Fruit fly (Drosophila melanogaster) whole organism, embryonic: Measurements from ENCODE around the gene Aatf.

Experiments used
- Ada2b ChIP-seq: fragments of 200-800 bp; sonication (Bioruptor generic); IDR thresholded peaks from 2 replicates; pipeline ENCODE4 v1.3.6; 2022; ENCODE audit warnings: missing biosample characterization, missing genetic modification characterization
- BEAF-32 ChIP-seq: fragments of 200-800 bp; sonication (Bioruptor generic); optimal IDR thresholded peaks from 3 replicates; lab custom pipeline; 2017; ENCODE audit warnings: missing biosample characterization, missing genetic modification characterization, mild to moderate bottlenecking, moderate library complexity, missing genetic modification reagents
- CG10147 ChIP-seq: fragments of 200-800 bp; sonication (Bioruptor generic); optimal IDR thresholded peaks from 2 replicates; lab custom pipeline; 2019; ENCODE audit warnings: missing biosample characterization, mild to moderate bottlenecking, missing genetic modification characterization, moderate library complexity
- CG10654 ChIP-seq: fragments of 200-800 bp; sonication (Bioruptor generic); optimal IDR thresholded peaks from 2 replicates; lab custom pipeline; 2016; ENCODE audit warnings: missing biosample characterization, missing genetic modification characterization
- CG10979 ChIP-seq: fragments of 200-800 bp; sonication (Bioruptor generic); optimal IDR thresholded peaks from 2 replicates; lab custom pipeline; 2018; ENCODE audit warnings: missing biosample characterization, mild to moderate bottlenecking, missing genetic modification characterization, moderate library complexity
- CG11093 ChIP-seq: fragments of 200-800 bp; sonication (Bioruptor generic); IDR thresholded peaks from 3 replicates; pipeline ENCODE4 v1.3.6; 2022; ENCODE audit warnings: missing biosample characterization, missing genetic modification characterization
- CG1233 ChIP-seq: fragments of 200-800 bp; sonication (Bioruptor generic); optimal IDR thresholded peaks from 4 replicates; lab custom pipeline; 2018; ENCODE audit warnings: missing biosample characterization, mild to moderate bottlenecking, missing genetic modification characterization
- CG12769 ChIP-seq: fragments of 200-800 bp; sonication (Bioruptor generic); optimal IDR thresholded peaks from 2 replicates; lab custom pipeline; 2019; ENCODE audit warnings: missing biosample characterization, mild to moderate bottlenecking, missing genetic modification characterization, moderate library complexity
- CG15514 ChIP-seq: fragments of 200-800 bp; sonication (Bioruptor generic); optimal IDR thresholded peaks from 3 replicates; lab custom pipeline; 2017; ENCODE audit warnings: missing biosample characterization, missing genetic modification characterization, mild to moderate bottlenecking, moderate library complexity, missing genetic modification reagents
- CG15601 ChIP-seq: fragments of 200-800 bp; sonication (Bioruptor generic); optimal IDR thresholded peaks from 3 replicates; lab custom pipeline; 2019; ENCODE audit warnings: missing biosample characterization, mild to moderate bottlenecking, missing genetic modification characterization, moderate library complexity
- CG1603 ChIP-seq: fragments of 200-800 bp; sonication (Bioruptor generic); optimal IDR thresholded peaks from 2 replicates; lab custom pipeline; 2019; ENCODE audit warnings: missing biosample characterization, mild to moderate bottlenecking, missing genetic modification characterization, moderate library complexity
- CG17361 ChIP-seq: fragments of 200-800 bp; sonication (Bioruptor generic); IDR thresholded peaks from 3 replicates; pipeline ENCODE4 v1.3.6; 2022; ENCODE audit warnings: missing biosample characterization, missing genetic modification characterization
- CG17568 ChIP-seq: fragments of 200-800 bp; sonication (Bioruptor generic); optimal IDR thresholded peaks from 2 replicates; lab custom pipeline; 2018; ENCODE audit warnings: missing biosample characterization, mild to moderate bottlenecking, missing genetic modification characterization, moderate library complexity
- CG17829 ChIP-seq: fragments of 200-800 bp; optimal IDR thresholded peaks from 2 replicates; lab custom pipeline; 2019; ENCODE audit warnings: missing biosample characterization, mild to moderate bottlenecking, missing genetic modification characterization, moderate library complexity
- CG17912 ChIP-seq: fragments of 200-800 bp; sonication (Bioruptor generic); optimal IDR thresholded peaks from 2 replicates; lab custom pipeline; 2018; ENCODE audit warnings: missing biosample characterization, mild to moderate bottlenecking, missing genetic modification characterization
- CG3065 ChIP-seq: fragments of 200-800 bp; sonication (Bioruptor generic); optimal IDR thresholded peaks from 2 replicates; lab custom pipeline; 2016; ENCODE audit warnings: missing biosample characterization, missing genetic modification characterization
- CG34422 ChIP-seq: fragments of 200-800 bp; sonication (Bioruptor generic); IDR thresholded peaks from 3 replicates; pipeline ENCODE4 v1.3.6; 2022; ENCODE audit warnings: missing biosample characterization, missing genetic modification characterization
- CG3838 ChIP-seq: fragments of 200-800 bp; sonication (Bioruptor generic); optimal IDR thresholded peaks from 3 replicates; lab custom pipeline; 2016; ENCODE audit warnings: missing biosample characterization, missing genetic modification characterization
- CG4707 ChIP-seq: fragments of 200-800 bp; sonication (Bioruptor generic); optimal IDR thresholded peaks from 2 replicates; lab custom pipeline; 2018; ENCODE audit warnings: missing biosample characterization, mild to moderate bottlenecking, missing genetic modification characterization, moderate library complexity
- CG7786 ChIP-seq: fragments of 200-800 bp; sonication (Bioruptor generic); optimal IDR thresholded peaks from 2 replicates; lab custom pipeline; 2016; ENCODE audit warnings: missing biosample characterization, missing genetic modification characterization
- CG9797 ChIP-seq: fragments of 200-800 bp; sonication (Bioruptor generic); optimal IDR thresholded peaks from 3 replicates; lab custom pipeline; 2018; ENCODE audit warnings: missing biosample characterization, mild to moderate bottlenecking, missing genetic modification characterization
- D ChIP-seq, 2 experiments: fragments of 200-800 bp in 1 of 2; fragments of >200 bp in 1 of 2; sonication (Bioruptor generic) in 1 of 2; optimal IDR thresholded peaks; 2 replicates in 1 of 2; 3 replicates in 1 of 2; lab custom pipeline; 2017; ENCODE audit warnings: mild to moderate bottlenecking in 1 of 2, missing biosample characterization in 1 of 2, missing genetic modification characterization in 1 of 2, missing genetic modification reagents in 1 of 2
- Dbx ChIP-seq: fragments of 200-800 bp; sonication (Bioruptor generic); IDR thresholded peaks from 3 replicates; pipeline ENCODE4 v1.3.6; 2022; ENCODE audit warnings: missing biosample characterization, missing genetic modification characterization
- Dip2 ChIP-seq: fragments of 200-800 bp; sonication (Bioruptor generic); IDR thresholded peaks from 2 replicates; pipeline ENCODE4 v1.3.6; 2022; ENCODE audit warnings: missing biosample characterization, missing genetic modification characterization
- GATAe ChIP-seq: fragments of 200-800 bp; sonication (Bioruptor generic); conservative IDR thresholded peaks from 2 replicates; pipeline ENCODE4 v1.3.6; 2022; ENCODE audit warnings: missing biosample characterization, missing genetic modification characterization
- H2.0 ChIP-seq: fragments of 200-800 bp; sonication (Bioruptor generic); IDR thresholded peaks from 2 replicates; pipeline ENCODE4 v1.3.6; 2022; ENCODE audit warnings: missing biosample characterization, missing genetic modification characterization
- HLH54F ChIP-seq: fragments of 200-800 bp; sonication (Bioruptor generic); optimal IDR thresholded peaks from 3 replicates; lab custom pipeline; 2016; ENCODE audit warnings: missing biosample characterization, missing genetic modification characterization
- Hr3 ChIP-seq: fragments of 200-800 bp; sonication (Bioruptor generic); optimal IDR thresholded peaks from 3 replicates; lab custom pipeline; 2016; ENCODE audit warnings: missing biosample characterization, missing genetic modification characterization
- Hr39 ChIP-seq: fragments of >200 bp; optimal IDR thresholded peaks from 2 replicates; lab custom pipeline; 2017
- Hr78 ChIP-seq, 2 experiments: fragments of 200-800 bp in 1 of 2; fragments of >200 bp in 1 of 2; sonication (Bioruptor generic) in 1 of 2; optimal IDR thresholded peaks; 2 replicates each; lab custom pipeline; 2017 to 2019; ENCODE audit warnings: missing biosample characterization in 2 of 2, missing genetic modification characterization in 2 of 2, mild to moderate bottlenecking in 1 of 2, moderate library complexity in 1 of 2
- Mad ChIP-seq: fragments of 200-800 bp; sonication (Bioruptor generic); optimal IDR thresholded peaks from 2 replicates; lab custom pipeline; 2016; ENCODE audit warnings: missing biosample characterization, missing genetic modification characterization
- Meics ChIP-seq: fragments of 200-800 bp; sonication (Bioruptor generic); optimal IDR thresholded peaks from 2 replicates; lab custom pipeline; 2017; ENCODE audit warnings: missing biosample characterization, mild to moderate bottlenecking, missing genetic modification characterization
- Opbp ChIP-seq: fragments of 200-800 bp; sonication (Bioruptor generic); IDR thresholded peaks from 3 replicates; pipeline ENCODE4 v1.3.6; 2022; ENCODE audit warnings: missing biosample characterization, missing genetic modification characterization; ENCODE audit not compliant: partially characterized antibody
- Six4 ChIP-seq: fragments of 200-800 bp; sonication (Bioruptor generic); optimal IDR thresholded peaks from 2 replicates; lab custom pipeline; 2016; ENCODE audit warnings: missing biosample characterization, missing genetic modification characterization
- YL-1 ChIP-seq: fragments of 200-800 bp; sonication (Bioruptor generic); optimal IDR thresholded peaks from 3 replicates; lab custom pipeline; 2017; ENCODE audit warnings: missing biosample characterization, mild to moderate bottlenecking, missing genetic modification characterization
- az2 ChIP-seq: fragments of 200-800 bp; sonication (Bioruptor generic); optimal IDR thresholded peaks from 3 replicates; lab custom pipeline; 2016; ENCODE audit warnings: missing biosample characterization, missing genetic modification characterization
- bcd ChIP-seq: fragments of 200-800 bp; sonication (Bioruptor generic); optimal IDR thresholded peaks from 2 replicates; lab custom pipeline; 2017; ENCODE audit warnings: missing biosample characterization, mild to moderate bottlenecking, missing genetic modification characterization
- crp ChIP-seq, 2 experiments: fragments of 200-800 bp; sonication (Bioruptor generic); optimal IDR thresholded peaks; 2 replicates in 1 of 2; 3 replicates in 1 of 2; lab custom pipeline; 2017; ENCODE audit warnings: missing biosample characterization in 2 of 2, missing genetic modification characterization in 2 of 2, mild to moderate bottlenecking in 1 of 2, moderate library complexity in 1 of 2
- eyg ChIP-seq: fragments of 200-800 bp; sonication (Bioruptor generic); optimal IDR thresholded peaks from 3 replicates; lab custom pipeline; 2016; ENCODE audit warnings: missing biosample characterization, missing genetic modification characterization
- ind ChIP-seq: fragments of 200-800 bp; sonication (Bioruptor generic); optimal IDR thresholded peaks from 3 replicates; lab custom pipeline; 2016; ENCODE audit warnings: missing biosample characterization, missing genetic modification characterization
- insv ChIP-seq, 2 experiments: fragments of 200-800 bp; sonication (Bioruptor generic); optimal IDR thresholded peaks; 3 replicates each; lab custom pipeline; 2016 to 2018; ENCODE audit warnings: missing biosample characterization in 2 of 2, missing genetic modification characterization in 2 of 2
- kni ChIP-seq: fragments of 200-800 bp; sonication (Bioruptor generic); optimal IDR thresholded peaks from 3 replicates; lab custom pipeline; 2017; ENCODE audit warnings: mild to moderate bottlenecking, missing biosample characterization, missing genetic modification reagents, missing genetic modification characterization
- onecut ChIP-seq: fragments of 200-800 bp; sonication (Bioruptor generic); IDR thresholded peaks from 2 replicates; pipeline ENCODE4 v1.3.6; 2022; ENCODE audit warnings: missing biosample characterization, missing genetic modification characterization
- prd ChIP-seq, 3 experiments: fragments of >200 bp in 2 of 3; fragments of 200-800 bp in 1 of 3; sonication (Bioruptor generic) in 1 of 3; optimal IDR thresholded peaks in 2 of 3; IDR thresholded peaks in 1 of 3; 2 replicates in 2 of 3; 3 replicates in 1 of 3; pipeline versions ENCODE4 v1.3.6 to Lab custom; 2017 to 2022; ENCODE audit warnings: missing biosample characterization in 1 of 3, missing genetic modification characterization in 1 of 3
- stc ChIP-seq: fragments of 200-800 bp; sonication (Bioruptor generic); IDR thresholded peaks from 2 replicates; pipeline ENCODE4 v1.3.6; 2022; ENCODE audit warnings: missing biosample characterization, missing genetic modification characterization
- stwl ChIP-seq: fragments of 200-800 bp; sonication (Bioruptor generic); optimal IDR thresholded peaks from 3 replicates; lab custom pipeline; 2018; ENCODE audit warnings: missing biosample characterization, mild to moderate bottlenecking, missing genetic modification characterization, moderate library complexity
- tx ChIP-seq: fragments of 200-800 bp; sonication (Bioruptor generic); optimal IDR thresholded peaks from 2 replicates; lab custom pipeline; 2016; ENCODE audit warnings: missing biosample characterization, missing genetic modification characterization

The Aatf gene

dm6 chr2L:6683992-6684882, 33.2 kb upstream of the Aatf start, which contains the start of gene Nhe3 (continued):
- TF ChIP-seq CG15601 = peak; percentile 57
- TF ChIP-seq YL-1 (GFP tag; lab: Kevin White, UChicago) = peak; percentile 83
- TF ChIP-seq stwl = peak; percentile 57
- TF ChIP-seq Dbx (GFP tag; lab: Robert Waterston, UW) = peak; percentile 89
- peak; percentile 87 for TF ChIP-seq Mad (GFP tag; lab: Kevin White, UChicago)
- peak; percentile 75 for TF ChIP-seq CG17829 (tag; lab: Kevin White, UChicago)
- TF ChIP-seq eyg = peak; percentile 75
- TF ChIP-seq CG10979 (tag; lab: Kevin White, UChicago) = peak; percentile 73
- no peak for TF ChIP-seq D (optimal IDR thresholded peaks at IDR 0.05; lab: Kevin White, UChicago)
- TF ChIP-seq D (GFP tag; optimal IDR thresholded peaks at IDR 0.05; lab: Kevin White, UChicago) = peak; percentile 66
- peak; percentile 64 for TF ChIP-seq Opbp (GFP tag; lab: Robert Waterston, UW)
- peak; percentile 85 for TF ChIP-seq HLH54F (GFP tag; lab: Kevin White, UChicago)
- TF ChIP-seq Six4 (GFP tag; lab: Kevin White, UChicago) = peak; percentile 64
- peak in 1 of 2 experiments; percentile 29 for TF ChIP-seq insv (GFP tag; optimal IDR thresholded peaks at IDR 0.05; lab: Kevin White, UChicago)
- peak; percentile 87 for TF ChIP-seq CG17361 (GFP tag; lab: Robert Waterston, UW)
- peak; percentile 73 for TF ChIP-seq CG1233 (GFP tag; lab: Kevin White, UChicago)
- TF ChIP-seq CG34422 (GFP tag; lab: Robert Waterston, UW) = peak; percentile 77
- TF ChIP-seq CG4707 = no peak
- TF ChIP-seq CG3065 (GFP tag; lab: Kevin White, UChicago) = peak; percentile 59
- TF ChIP-seq az2 (GFP tag; lab: Kevin White, UChicago) = peak; percentile 82
- peak; percentile 79 for TF ChIP-seq bcd (GFP tag; lab: Kevin White, UChicago)
- peak; percentile 80 for TF ChIP-seq ind (GFP tag; lab: Kevin White, UChicago)
- no peak for TF ChIP-seq Hr39 (lab: Kevin White, UChicago)
- peak; percentile 95 for TF ChIP-seq Dip2
- TF ChIP-seq CG11093 = peak; percentile 83; the same call in 2 of the 3 replicates
- peak; percentile 70 for TF ChIP-seq CG17568 (GFP tag; lab: Kevin White, UChicago)
- TF ChIP-seq Hr78 (GFP tag; optimal IDR thresholded peaks at IDR 0.05; lab: Kevin White, UChicago) = peak in 1 of 2 experiments; percentile 82
- peak; percentile 56 for TF ChIP-seq BEAF-32 (GFP tag; lab: Kevin White, UChicago)
- TF ChIP-seq CG12769 (tag; lab: Kevin White, UChicago) = peak; percentile 75
- peak; percentile 66 for TF ChIP-seq Ada2b (GFP tag; lab: Robert Waterston, UW)
- TF ChIP-seq Meics (GFP tag; lab: Kevin White, UChicago) = peak; percentile 77
- peak; percentile 85 for TF ChIP-seq tx (GFP tag; lab: Kevin White, UChicago)
- peak; percentile 8 to 72 for TF ChIP-seq crp (GFP tag; optimal IDR thresholded peaks at IDR 0.05; lab: Kevin White, UChicago)
- no peak for TF ChIP-seq GATAe (GFP tag; lab: Robert Waterston, UW)
- peak; percentile 81 for TF ChIP-seq CG10654 (GFP tag; lab: Kevin White, UChicago)
- TF ChIP-seq CG7786 (GFP tag; lab: Kevin White, UChicago) = peak; percentile 82
- TF ChIP-seq CG10147 = peak; percentile 78
- TF ChIP-seq CG9797 (GFP tag; lab: Kevin White, UChicago) = peak; percentile 74
- peak; percentile 66 for TF ChIP-seq CG1603
- TF ChIP-seq CG17912 (GFP tag; lab: Kevin White, UChicago) = no peak
- peak; percentile 45 for TF ChIP-seq CG3838 (GFP tag; lab: Kevin White, UChicago)
- peak; percentile 62 for TF ChIP-seq H2.0
- TF ChIP-seq Hr3 (GFP tag; lab: Kevin White, UChicago) = peak; percentile 81
- no peak for TF ChIP-seq prd (optimal IDR thresholded peaks at IDR 0.05; lab: Kevin White, UChicago)
- TF ChIP-seq prd (GFP tag; IDR thresholded peaks at IDR 0.05; lab: Robert Waterston, UW) = peak; percentile 90
- peak; percentile 92 for TF ChIP-seq onecut (GFP tag; lab: Robert Waterston, UW)
- peak; percentile 74 for TF ChIP-seq stc (GFP tag; lab: Robert Waterston, UW)
- peak; percentile 76 for TF ChIP-seq CG15514 (GFP tag; lab: Kevin White, UChicago)
- TF ChIP-seq kni (GFP tag; lab: Kevin White, UChicago) = no peak
